Worm (Caenorhabditis elegans): Measurements from ENCODE around the gene W03G1.5.

ce11 chrIV:551923-552322 lies 45.6 kb upstream of the W03G1.5 start:
- TF ChIP-seq klf-2 (GFP tag; conservative IDR thresholded peaks at IDR 0.05): no peak
- no peak for TF ChIP-seq ztf-23 (GFP tag; IDR thresholded peaks at IDR 0.05)

Data from whole organism, midembryonic.